Worm (Caenorhabditis elegans): ENCODE measurements around the gene sar-1.

DNA sequence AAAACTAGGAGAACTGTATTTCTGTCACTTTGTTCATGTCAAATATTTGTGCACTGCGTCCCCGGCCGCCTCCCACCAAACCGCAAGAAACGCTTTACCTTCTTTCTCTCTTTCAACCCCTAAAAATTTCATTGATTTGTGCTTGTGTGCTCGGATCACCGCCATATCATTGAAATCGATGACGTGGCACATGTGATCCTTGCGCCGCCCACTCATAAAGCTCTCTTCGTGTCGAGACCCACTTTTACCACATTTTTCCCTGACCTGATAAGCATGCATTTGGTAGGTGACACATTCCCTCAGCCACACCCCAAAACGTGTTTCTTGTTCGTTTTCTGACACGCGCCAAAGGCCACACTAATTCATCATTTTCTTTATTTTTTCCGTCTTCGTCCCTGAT lies 44.6 kb upstream of the sar-1 start:
- no peak for TF ChIP-seq sem-4 (tag; optimal IDR thresholded peaks at IDR 0.05)
- no peak for TF ChIP-seq ama-1 (optimal IDR thresholded peaks at IDR 0.05)
- TF ChIP-seq snpc-4 (tag; optimal IDR thresholded peaks at IDR 0.05): no peak
- TF ChIP-seq unc-55 (GFP tag; optimal IDR thresholded peaks at IDR 0.05): no peak
- TF ChIP-seq elt-1 (tag; optimal IDR thresholded peaks at IDR 0.05): no peak
- TF ChIP-seq fos-1 (tag; optimal IDR thresholded peaks at IDR 0.05): peak; percentile 9
- no peak for TF ChIP-seq nhr-6 (tag; optimal IDR thresholded peaks at IDR 0.05)
- no peak for TF ChIP-seq gmeb-1 (tag; optimal IDR thresholded peaks at IDR 0.05)
- TF ChIP-seq Y55F3AM.14 (GFP tag; optimal IDR thresholded peaks at IDR 0.05): no peak
- TF ChIP-seq egl-27 (tag; optimal IDR thresholded peaks at IDR 0.05): no peak
- no peak for TF ChIP-seq unc-39 (tag; optimal IDR thresholded peaks at IDR 0.05)
